Worm (Caenorhabditis elegans) whole organism, L1 larva: Measurements from ENCODE around the gene F33C8.2.

Experiments
- F16B12.6 ChIP-seq: fragments of 150-350 bp; optimal IDR thresholded peaks from 2 replicates; lab custom pipeline; 2014; ENCODE audit warnings: missing biosample characterization, missing genetic modification characterization
- aly-2 ChIP-seq: fragments of 150-350 bp; optimal IDR thresholded peaks from 2 replicates; lab custom pipeline; 2014; ENCODE audit warnings: missing biosample characterization, missing genetic modification characterization
- dpl-1 ChIP-seq, 3 experiments: fragments of 150-350 bp in 2 of 3; sonication (generic microtip) in 1 of 3; optimal IDR thresholded peaks; 2 replicates each; lab custom pipeline; 2014 to 2017; ENCODE audit warnings: missing biosample characterization in 3 of 3, missing genetic modification characterization in 3 of 3, missing genetic modification reagents in 3 of 3
- lin-13 ChIP-seq: fragments of 150-350 bp; optimal IDR thresholded peaks from 2 replicates; lab custom pipeline; 2014; ENCODE audit warnings: missing biosample characterization, missing genetic modification reagents, missing genetic modification characterization
- nhr-12 ChIP-seq: sonication (generic microtip); optimal IDR thresholded peaks from 2 replicates; lab custom pipeline; 2017; ENCODE audit warnings: missing biosample characterization, missing genetic modification characterization
- nhr-76 ChIP-seq: sonication (generic microtip); optimal IDR thresholded peaks from 2 replicates; lab custom pipeline; 2017; ENCODE audit warnings: missing biosample characterization, missing genetic modification characterization
- nhr-77 ChIP-seq: fragments of 150-350 bp; optimal IDR thresholded peaks from 2 replicates; lab custom pipeline; 2014; ENCODE audit warnings: missing biosample characterization, missing genetic modification characterization
- pqm-1 ChIP-seq: sonication (generic microtip); optimal IDR thresholded peaks from 3 replicates; lab custom pipeline; 2017; ENCODE audit warnings: missing biosample characterization, missing genetic modification characterization
- rnt-1 ChIP-seq: sonication (generic microtip); optimal IDR thresholded peaks from 2 replicates; lab custom pipeline; 2016; ENCODE audit warnings: mild to moderate bottlenecking, missing genetic modification characterization, moderate library complexity, missing compliant biosample characterization
- snpc-4 ChIP-seq: fragments of 150-350 bp; optimal IDR thresholded peaks from 2 replicates; lab custom pipeline; 2014; ENCODE audit warnings: missing biosample characterization, missing genetic modification characterization
- tbx-2 ChIP-seq: sonication (generic microtip); optimal IDR thresholded peaks from 2 replicates; lab custom pipeline; 2016; ENCODE audit warnings: missing genetic modification characterization, missing compliant biosample characterization
- unc-62 ChIP-seq: fragments of 150-350 bp; optimal IDR thresholded peaks from 2 replicates; lab custom pipeline; 2014; ENCODE audit warnings: missing biosample characterization, missing genetic modification reagents, missing genetic modification characterization
- ztf-11 ChIP-seq, 2 experiments: sonication (generic microtip); optimal IDR thresholded peaks; 2 replicates each; lab custom pipeline; 2016 to 2017; ENCODE audit warnings: missing genetic modification characterization in 2 of 2, missing biosample characterization in 1 of 2, missing compliant biosample characterization in 1 of 2

DNA sequence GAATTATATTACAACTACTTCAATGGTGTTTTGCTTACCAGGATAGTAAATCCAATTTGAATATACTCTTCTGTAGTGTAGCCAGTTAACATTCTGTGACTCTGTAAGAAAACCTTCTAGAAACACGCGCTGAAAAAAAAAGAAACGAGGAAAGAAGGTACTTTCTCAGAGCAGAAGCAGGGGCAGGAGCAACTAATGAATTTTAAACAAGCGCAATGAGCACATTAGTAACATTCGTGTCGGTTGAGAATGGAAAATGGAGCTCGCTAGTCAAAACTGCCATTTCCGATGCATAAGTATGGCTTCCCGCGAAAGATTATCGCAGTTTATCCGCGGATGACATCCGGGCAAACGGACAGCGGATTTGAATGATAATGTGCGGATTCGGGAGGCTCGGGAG, 30.7 kb downstream of the F33C8.2 start, which contains the start of gene C05G5.3:
- TF ChIP-seq ztf-11 (tag; optimal IDR thresholded peaks at IDR 0.05; lab: Kevin White, UChicago) = no peak
- TF ChIP-seq tbx-2 (tag; lab: Kevin White, UChicago) = no peak
- TF ChIP-seq unc-62 (GFP tag; lab: Kevin White, UChicago) = no peak
- no peak for TF ChIP-seq nhr-12
- no peak for TF ChIP-seq rnt-1 (tag; lab: Kevin White, UChicago)
- TF ChIP-seq aly-2 = no peak
- TF ChIP-seq F16B12.6 (tag; lab: Kevin White, UChicago) = no peak
- no peak for TF ChIP-seq pqm-1
- TF ChIP-seq nhr-77 (tag; lab: Kevin White, UChicago) = no peak
- TF ChIP-seq snpc-4 = no peak
- TF ChIP-seq dpl-1 (GFP tag; optimal IDR thresholded peaks at IDR 0.05; lab: Kevin White, UChicago) = no peak
- no peak for TF ChIP-seq lin-13
- no peak for TF ChIP-seq nhr-76 (tag; lab: Kevin White, UChicago)
